Worm (Caenorhabditis elegans): Measurements from ENCODE around the gene ttbk-8.2.

- TF ChIP-seq nhr-11 (tag; optimal IDR thresholded peaks at IDR 0.05), result no peak
- TF ChIP-seq aly-2 (tag; optimal IDR thresholded peaks at IDR 0.05), result no peak
- TF ChIP-seq unc-39 (tag; optimal IDR thresholded peaks at IDR 0.05), result no peak
- no peak for TF ChIP-seq nhr-12 (tag; optimal IDR thresholded peaks at IDR 0.05)
- no peak for TF ChIP-seq gmeb-1 (tag; optimal IDR thresholded peaks at IDR 0.05)
- no peak for TF ChIP-seq ztf-11 (tag; optimal IDR thresholded peaks at IDR 0.05)
- no peak for TF ChIP-seq nhr-25 (tag; optimal IDR thresholded peaks at IDR 0.05)
These were observed 3.8 kb downstream of the ttbk-8.2 start, which contains the start of gene srd-13 for ce11 chrIV:5635551-5635950.

All from whole organism, L2 larva.